Fruit fly (Drosophila melanogaster): ENCODE measurements around the gene CG8031.

Gene CG8031

dm6 chr3R:12981334-12982166, 29.6 kb downstream of the CG8031 start:
- TF ChIP-seq CG33213 (GFP tag; optimal IDR thresholded peaks at IDR 0.05) (no peak), ewg (GFP tag; optimal IDR thresholded peaks at IDR 0.05) (peak; percentile 43), Bgb (GFP tag; IDR thresholded peaks at IDR 0.05; ENCODE audit: partially characterized antibody) (no peak), HLH54F (GFP tag; optimal IDR thresholded peaks at IDR 0.05) (peak; percentile 4), CG7357 (GFP tag; IDR thresholded peaks at IDR 0.05) (peak; percentile 43; the same call in 1 of the 3 replicates), Spps (tag; optimal IDR thresholded peaks at IDR 0.05) (no peak), Dp (GFP tag; optimal IDR thresholded peaks at IDR 0.05) (no peak), Mes4 (GFP tag; optimal IDR thresholded peaks at IDR 0.05) (no peak), CG4730 (GFP tag; IDR thresholded peaks at IDR 0.05) (no peak), ftz-f1 (GFP tag; optimal IDR thresholded peaks at IDR 0.05) (no peak), Deaf1 (tag; optimal IDR thresholded peaks at IDR 0.05) (peak; percentile 60), wor (GFP tag; IDR thresholded peaks at IDR 0.05) (0 out of 2 replicates have a peak, but pooled peaks have one; percentile 20), CG6765 (GFP tag; optimal IDR thresholded peaks at IDR 0.05) (peak; percentile 53), Hsf (GFP tag; optimal IDR thresholded peaks at IDR 0.05) (peak; percentile 44), CG1647 (GFP tag; optimal IDR thresholded peaks at IDR 0.05) (peak; percentile 11), Ets65A (GFP tag) (peak; percentile 18), CG5180 (GFP tag; optimal IDR thresholded peaks at IDR 0.05) (peak; percentile 54), tap (tag; optimal IDR thresholded peaks at IDR 0.05) (peak; percentile 61), az2 (GFP tag; optimal IDR thresholded peaks at IDR 0.05) (peak; percentile 64), Six4 (GFP tag; optimal IDR thresholded peaks at IDR 0.05) (peak; percentile 43), Dek (tag; optimal IDR thresholded peaks at IDR 0.05) (no peak), Med (GFP tag) (peak; percentile 89), Gug (GFP tag; IDR thresholded peaks at IDR 0.05) (peak; percentile 19; the same call in 1 of the 4 replicates), CG7271 (tag; optimal IDR thresholded peaks at IDR 0.05) (peak; percentile 11), nau (GFP tag; optimal IDR thresholded peaks at IDR 0.05) (peak; percentile 9), fd96Cb (tag; optimal IDR thresholded peaks at IDR 0.05) (peak; percentile 51), CG6683 (GFP tag; optimal IDR thresholded peaks at IDR 0.05) (no peak), zen (tag; optimal IDR thresholded peaks at IDR 0.05) (peak; percentile 51), CG9215 (GFP tag; IDR thresholded peaks at IDR 0.05) (no peak; the same call in 1 of the 2 replicates), Hr39 (optimal IDR thresholded peaks at IDR 0.05) (no peak), mam (GFP tag; optimal IDR thresholded peaks at IDR 0.05) (peak; percentile 43), CG11696 (GFP tag; IDR thresholded peaks at IDR 0.05) (peak; percentile 91), CG13296 (GFP tag; optimal IDR thresholded peaks at IDR 0.05) (peak; percentile 51), gcm (GFP tag; optimal IDR thresholded peaks at IDR 0.05) (peak; percentile 45), Meics (GFP tag; optimal IDR thresholded peaks at IDR 0.05) (peak; percentile 77), CG14710 (tag; optimal IDR thresholded peaks at IDR 0.05) (peak; percentile 59), abd-A (tag; optimal IDR thresholded peaks at IDR 0.05) (no peak), CG3065 (GFP tag; optimal IDR thresholded peaks at IDR 0.05) (peak; percentile 16), Rfx (GFP tag; IDR thresholded peaks at IDR 0.05) (peak; percentile 69), CG15011 (GFP tag; optimal IDR thresholded peaks at IDR 0.05) (peak; percentile 70), Dip3 (GFP tag; optimal IDR thresholded peaks at IDR 0.05) (no peak), ro (GFP tag; IDR thresholded peaks at IDR 0.05) (no peak), CG1529 (GFP tag; optimal IDR thresholded peaks at IDR 0.05) (peak; percentile 23), CG1603 (tag; optimal IDR thresholded peaks at IDR 0.05) (peak; percentile 22), croc (GFP tag; conservative IDR thresholded peaks at IDR 0.05) (0 out of 3 replicates have a peak, but pooled peaks have one; percentile 19), tll (GFP tag; optimal IDR thresholded peaks at IDR 0.05) (no peak), Vsx1 (GFP tag; optimal IDR thresholded peaks at IDR 0.05) (peak; percentile 32), kay (GFP tag; optimal IDR thresholded peaks at IDR 0.05) (peak; percentile 13), Sox100B (GFP tag; optimal IDR thresholded peaks at IDR 0.05) (peak; percentile 71)
